Fruit fly (Drosophila melanogaster): ENCODE measurements around the gene RanBP3.

RanBP3 gene

dm6 chr3R:23772808-23773207 is 20.2 kb upstream of the RanBP3 start, which contains the start of gene tst (continued):
- peak; percentile 19 for TF ChIP-seq fd102C (GFP tag; optimal IDR thresholded peaks at IDR 0.05)
- peak; percentile 95 for TF ChIP-seq ara (GFP tag; IDR thresholded peaks at IDR 0.05)
- peak; percentile 53 for TF ChIP-seq CG10543 (GFP tag; optimal IDR thresholded peaks at IDR 0.05)
- peak; percentile 91 for TF ChIP-seq NFAT (GFP tag; IDR thresholded peaks at IDR 0.05)
- no peak for TF ChIP-seq CG42726 (GFP tag; IDR thresholded peaks at IDR 0.05; ENCODE audit: partially characterized antibody)
- TF ChIP-seq CG9727 (GFP tag; optimal IDR thresholded peaks at IDR 0.05): peak; percentile 94
- TF ChIP-seq ems (GFP tag; optimal IDR thresholded peaks at IDR 0.05): no peak
- TF ChIP-seq Vsx1 (GFP tag; optimal IDR thresholded peaks at IDR 0.05): peak; percentile 83
- peak; percentile 96 for TF ChIP-seq esg (GFP tag; conservative IDR thresholded peaks at IDR 0.05)
- TF ChIP-seq PHDP (tag; optimal IDR thresholded peaks at IDR 0.05): peak; percentile 92
- peak; percentile 92 for TF ChIP-seq CG31224 (GFP tag; IDR thresholded peaks at IDR 0.05)
- TF ChIP-seq Jarid2 (GFP tag; optimal IDR thresholded peaks at IDR 0.05): peak; percentile 31
- peak; percentile 97 for TF ChIP-seq CG3847 (GFP tag; IDR thresholded peaks at IDR 0.05)
- no peak for TF ChIP-seq prd (optimal IDR thresholded peaks at IDR 0.05)
- TF ChIP-seq prd (GFP tag; IDR thresholded peaks at IDR 0.05): peak; percentile 99
- peak; percentile 66 for TF ChIP-seq CG2875 (GFP tag; optimal IDR thresholded peaks at IDR 0.05)
- TF ChIP-seq pnt (GFP tag; optimal IDR thresholded peaks at IDR 0.05): peak; percentile 53
- TF ChIP-seq Usf (GFP tag; optimal IDR thresholded peaks at IDR 0.05): peak; percentile 79
- TF ChIP-seq TFAM (GFP tag; optimal IDR thresholded peaks at IDR 0.05): no peak
- TF ChIP-seq MBD-R2 (GFP tag; IDR thresholded peaks at IDR 0.05): peak; percentile 97
- TF ChIP-seq ssp (GFP tag; IDR thresholded peaks at IDR 0.05): peak; percentile 93
- TF ChIP-seq CG9215 (GFP tag; IDR thresholded peaks at IDR 0.05): peak; percentile 96
- TF ChIP-seq CG4617 (GFP tag; optimal IDR thresholded peaks at IDR 0.05; ENCODE audit: borderline replicate concordance): peak; percentile 89
- peak; percentile 75 for TF ChIP-seq CG18476 (GFP tag; optimal IDR thresholded peaks at IDR 0.05)
- TF ChIP-seq chm (GFP tag; IDR thresholded peaks at IDR 0.05): peak; percentile 74
- peak; percentile 90 for TF ChIP-seq gsb (GFP tag; IDR thresholded peaks at IDR 0.05)
- TF ChIP-seq Scr (GFP tag; IDR thresholded peaks at IDR 0.05; ENCODE audit: partially characterized antibody): peak; percentile 61; the same call in 1 of the 2 replicates
- TF ChIP-seq jigr1 (GFP tag; IDR thresholded peaks at IDR 0.05): peak; percentile 92
- TF ChIP-seq sima (GFP tag; optimal IDR thresholded peaks at IDR 0.05): no peak
- TF ChIP-seq CG2120 (GFP tag; optimal IDR thresholded peaks at IDR 0.05): peak; percentile 85
- TF ChIP-seq CG16813 (GFP tag; IDR thresholded peaks at IDR 0.05; ENCODE audit: partially characterized antibody): no peak; the same call in 2 of the 3 replicates
- TF ChIP-seq E2f1 (GFP tag; IDR thresholded peaks at IDR 0.05): peak; percentile 97
- TF ChIP-seq CG13775 (GFP tag; optimal IDR thresholded peaks at IDR 0.05): peak; percentile 94
- TF ChIP-seq CrebB (tag; optimal IDR thresholded peaks at IDR 0.05): peak; percentile 68
- peak; percentile 7 for TF ChIP-seq kni (GFP tag; optimal IDR thresholded peaks at IDR 0.05)
- TF ChIP-seq CG3407 (GFP tag; optimal IDR thresholded peaks at IDR 0.05): peak; percentile 79
- peak; percentile 75 for TF ChIP-seq CG6254 (GFP tag; optimal IDR thresholded peaks at IDR 0.05)
- TF ChIP-seq lmd (GFP tag; IDR thresholded peaks at IDR 0.05): peak; percentile 97
- TF ChIP-seq CG15011 (GFP tag; optimal IDR thresholded peaks at IDR 0.05): peak; percentile 76
- peak; percentile 98 for TF ChIP-seq CG34422 (GFP tag; IDR thresholded peaks at IDR 0.05)
- peak; percentile 95 for TF ChIP-seq Abd-B (GFP tag; optimal IDR thresholded peaks at IDR 0.05)
- TF ChIP-seq vnd (GFP tag; IDR thresholded peaks at IDR 0.05; ENCODE audit: partially characterized antibody): no peak
- TF ChIP-seq CG11093 (GFP tag; IDR thresholded peaks at IDR 0.05): peak; percentile 94
- peak; percentile 90 for TF ChIP-seq lbe (GFP tag; optimal IDR thresholded peaks at IDR 0.05)
- TF ChIP-seq Ravus (GFP tag; IDR thresholded peaks at IDR 0.05): peak; percentile 89
- peak; percentile 74 for TF ChIP-seq run (tag; optimal IDR thresholded peaks at IDR 0.05)
- peak; percentile 48 for TF ChIP-seq fu2 (GFP tag; optimal IDR thresholded peaks at IDR 0.05)
- peak; percentile 76 for TF ChIP-seq E2f2 (GFP tag; IDR thresholded peaks at IDR 0.05)
- peak; percentile 95 for TF ChIP-seq wdn (GFP tag; IDR thresholded peaks at IDR 0.05)
- TF ChIP-seq pb (GFP tag; optimal IDR thresholded peaks at IDR 0.05): no peak
- peak; percentile 35 for TF ChIP-seq vfl (GFP tag; optimal IDR thresholded peaks at IDR 0.05)
